Fruit fly (Drosophila melanogaster) whole organism, embryonic: ENCODE measurements around the gene cwo.
A peak's percentile ranks its signal among the peaks of the same experiment; 100 is the strongest.

ENCODE experiments used
- Bteb2 ChIP-seq: fragments of 200-800 bp; sonication (Bioruptor generic); optimal IDR thresholded peaks from 2 replicates; lab custom pipeline; 2016; ENCODE audit warnings: missing biosample characterization, missing genetic modification characterization
- C15 ChIP-seq: fragments of 200-800 bp; sonication (Bioruptor generic); IDR thresholded peaks from 3 replicates; pipeline ENCODE4 v1.3.6; 2022; ENCODE audit warnings: missing biosample characterization, missing genetic modification characterization
- CG1024 ChIP-seq: fragments of 200-800 bp; sonication (Bioruptor generic); IDR thresholded peaks from 2 replicates; pipeline ENCODE4 v1.3.6; 2022; ENCODE audit warnings: missing biosample characterization, missing genetic modification characterization
- CG10543 ChIP-seq: fragments of 200-800 bp; sonication (Bioruptor generic); optimal IDR thresholded peaks from 3 replicates; lab custom pipeline; 2017; ENCODE audit warnings: missing biosample characterization, mild to moderate bottlenecking, missing genetic modification characterization, moderate library complexity
- CG10565 ChIP-seq: fragments of 200-800 bp; sonication (Bioruptor generic); optimal IDR thresholded peaks from 3 replicates; lab custom pipeline; 2016; ENCODE audit warnings: missing biosample characterization, mild to moderate bottlenecking, missing genetic modification characterization
- CG13287 ChIP-seq: fragments of 200-800 bp; sonication (Bioruptor generic); IDR thresholded peaks from 2 replicates; pipeline ENCODE4 v1.3.6; 2022; ENCODE audit warnings: missing biosample characterization, missing genetic modification characterization; ENCODE audit not compliant: partially characterized antibody
- CG13296 ChIP-seq: fragments of 200-800 bp; sonication (Bioruptor generic); optimal IDR thresholded peaks from 3 replicates; lab custom pipeline; 2018; ENCODE audit warnings: missing biosample characterization, mild to moderate bottlenecking, missing genetic modification characterization
- CG16779 ChIP-seq: fragments of 200-800 bp; sonication (Bioruptor generic); IDR thresholded peaks from 2 replicates; pipeline ENCODE4 v1.3.6; 2022; ENCODE audit warnings: missing biosample characterization, missing genetic modification characterization
- CG17829 ChIP-seq: fragments of 200-800 bp; optimal IDR thresholded peaks from 2 replicates; lab custom pipeline; 2019; ENCODE audit warnings: missing biosample characterization, mild to moderate bottlenecking, missing genetic modification characterization, moderate library complexity
- CG31365 ChIP-seq: fragments of 200-800 bp; sonication (Bioruptor generic); optimal IDR thresholded peaks from 2 replicates; lab custom pipeline; 2018; ENCODE audit warnings: missing biosample characterization, mild to moderate bottlenecking, missing genetic modification characterization
- CG3407 ChIP-seq: fragments of 200-800 bp; sonication (Bioruptor generic); optimal IDR thresholded peaks from 2 replicates; lab custom pipeline; 2018; ENCODE audit warnings: missing biosample characterization, mild to moderate bottlenecking, missing genetic modification characterization
- CG34422 ChIP-seq: fragments of 200-800 bp; sonication (Bioruptor generic); IDR thresholded peaks from 3 replicates; pipeline ENCODE4 v1.3.6; 2022; ENCODE audit warnings: missing biosample characterization, missing genetic modification characterization
- CG3726 ChIP-seq: fragments of 200-800 bp; sonication (Bioruptor generic); IDR thresholded peaks from 3 replicates; pipeline ENCODE4, ENCODE4 v1.3.6; 2022; ENCODE audit warnings: missing biosample characterization, missing genetic modification characterization
- CG4617 ChIP-seq: fragments of 200-800 bp; sonication (Bioruptor generic); optimal IDR thresholded peaks from 3 replicates; lab custom pipeline; 2016; ENCODE audit warnings: missing biosample characterization, missing genetic modification characterization, borderline replicate concordance
- CG5180 ChIP-seq: fragments of 200-800 bp; sonication (Bioruptor generic); optimal IDR thresholded peaks from 3 replicates; lab custom pipeline; 2017; ENCODE audit warnings: missing biosample characterization, missing genetic modification characterization, mild to moderate bottlenecking, moderate library complexity, missing genetic modification reagents
- CG6175 ChIP-seq: fragments of 200-800 bp; sonication (Bioruptor generic); IDR thresholded peaks from 3 replicates; pipeline ENCODE4 v1.3.6; 2022; ENCODE audit warnings: missing biosample characterization, missing genetic modification characterization
- CG6254 ChIP-seq: fragments of 200-800 bp; sonication (Bioruptor generic); optimal IDR thresholded peaks from 3 replicates; lab custom pipeline; 2017; ENCODE audit warnings: mild to moderate bottlenecking, missing biosample characterization, missing genetic modification reagents, missing genetic modification characterization
- CG7963 ChIP-seq: fragments of 200-800 bp; sonication (Bioruptor generic); IDR thresholded peaks from 3 replicates; pipeline ENCODE4 v1.3.6; 2022; ENCODE audit warnings: missing biosample characterization, missing genetic modification characterization; ENCODE audit not compliant: partially characterized antibody
- CTCF ChIP-seq: fragments of 200-800 bp; sonication (Bioruptor generic); optimal IDR thresholded peaks from 2 replicates; lab custom pipeline; 2017; ENCODE audit warnings: missing biosample characterization, mild to moderate bottlenecking, missing genetic modification characterization, moderate library complexity
- Eip74EF ChIP-seq, 2 experiments: fragments of 200-800 bp in 1 of 2; fragments of >200 bp in 1 of 2; sonication (Bioruptor generic) in 1 of 2; optimal IDR thresholded peaks; 2 replicates each; lab custom pipeline; 2017 to 2019; ENCODE audit warnings: missing biosample characterization in 2 of 2, missing genetic modification characterization in 2 of 2, mild to moderate bottlenecking in 1 of 2, moderate library complexity in 1 of 2
- HLH3B ChIP-seq: fragments of 200-800 bp; sonication (Bioruptor generic); IDR thresholded peaks from 2 replicates; pipeline ENCODE4 v1.3.6; 2022; ENCODE audit warnings: missing biosample characterization, missing genetic modification characterization
- HLH54F ChIP-seq: fragments of 200-800 bp; sonication (Bioruptor generic); optimal IDR thresholded peaks from 3 replicates; lab custom pipeline; 2016; ENCODE audit warnings: missing biosample characterization, missing genetic modification characterization
- Hey ChIP-seq: fragments of 200-800 bp; sonication (Bioruptor generic); optimal IDR thresholded peaks from 3 replicates; lab custom pipeline; 2018; ENCODE audit warnings: missing biosample characterization, mild to moderate bottlenecking, missing genetic modification characterization
- NC2α ChIP-seq: fragments of 200-800 bp; sonication (Bioruptor generic); optimal IDR thresholded peaks from 2 replicates; lab custom pipeline; 2016; ENCODE audit warnings: missing biosample characterization, missing genetic modification characterization
- Oaz ChIP-seq: fragments of 200-800 bp; sonication (Bioruptor generic); IDR thresholded peaks from 2 replicates; pipeline ENCODE4 v1.3.6; 2022; ENCODE audit warnings: missing biosample characterization, missing genetic modification characterization
- Opbp ChIP-seq: fragments of 200-800 bp; sonication (Bioruptor generic); IDR thresholded peaks from 3 replicates; pipeline ENCODE4 v1.3.6; 2022; ENCODE audit warnings: missing biosample characterization, missing genetic modification characterization; ENCODE audit not compliant: partially characterized antibody
- Usf ChIP-seq: fragments of 200-800 bp; sonication (Bioruptor generic); optimal IDR thresholded peaks from 2 replicates; lab custom pipeline; 2017; ENCODE audit warnings: missing genotype, missing biosample characterization, missing genetic modification characterization
- ab ChIP-seq: fragments of 200-800 bp; sonication (Bioruptor generic); optimal IDR thresholded peaks from 2 replicates; lab custom pipeline; 2016; ENCODE audit warnings: missing biosample characterization, missing genetic modification characterization
- az2 ChIP-seq: fragments of 200-800 bp; sonication (Bioruptor generic); optimal IDR thresholded peaks from 3 replicates; lab custom pipeline; 2016; ENCODE audit warnings: missing biosample characterization, missing genetic modification characterization
- bsh ChIP-seq, 2 experiments: fragments of 200-800 bp; sonication (Bioruptor generic); optimal IDR thresholded peaks; 2 replicates each; lab custom pipeline; 2017 to 2018; ENCODE audit warnings: mild to moderate bottlenecking in 2 of 2, missing biosample characterization in 2 of 2, missing genetic modification characterization in 2 of 2, moderate library complexity in 1 of 2
- cad ChIP-seq: fragments of >200 bp; optimal IDR thresholded peaks from 2 replicates; lab custom pipeline; 2017; ENCODE audit warnings: missing biosample characterization, missing genetic modification characterization
- cato ChIP-seq: fragments of 200-800 bp; sonication (Bioruptor generic); optimal IDR thresholded peaks from 2 replicates; lab custom pipeline; 2016; ENCODE audit warnings: missing biosample characterization, missing genetic modification characterization, borderline replicate concordance
- corto ChIP-seq: fragments of 200-800 bp; sonication (Bioruptor generic); optimal IDR thresholded peaks from 2 replicates; lab custom pipeline; 2016; ENCODE audit warnings: missing biosample characterization, mild to moderate bottlenecking, missing genetic modification characterization, moderate library complexity
- fu2 ChIP-seq: fragments of 200-800 bp; sonication (Bioruptor generic); optimal IDR thresholded peaks from 2 replicates; lab custom pipeline; 2016; ENCODE audit warnings: missing biosample characterization, missing genetic modification characterization
- gce ChIP-seq: fragments of 200-800 bp; sonication (Bioruptor generic); IDR thresholded peaks from 3 replicates; pipeline ENCODE4 v1.3.6; 2022; ENCODE audit warnings: missing biosample characterization, missing genetic modification characterization
- gt ChIP-seq: fragments of 200-800 bp; sonication (Bioruptor generic); IDR thresholded peaks from 2 replicates; pipeline ENCODE4 v1.3.6; 2022; ENCODE audit warnings: missing biosample characterization, missing genetic modification characterization
- hkb ChIP-seq, 2 experiments: fragments of 200-800 bp in 1 of 2; fragments of >200 bp in 1 of 2; sonication (Bioruptor generic) in 1 of 2; IDR thresholded peaks in 1 of 2; optimal IDR thresholded peaks in 1 of 2; 2 replicates each; pipeline versions ENCODE4 v1.3.6 to Lab custom; 2017 to 2022; ENCODE audit warnings: missing biosample characterization in 1 of 2, missing genetic modification characterization in 1 of 2
- lab ChIP-seq: fragments of 200-800 bp; sonication (Bioruptor generic); optimal IDR thresholded peaks from 3 replicates; lab custom pipeline; 2017; ENCODE audit warnings: missing biosample characterization, missing genetic modification characterization, mild to moderate bottlenecking, moderate library complexity, missing genetic modification reagents
- mirr ChIP-seq: fragments of 200-800 bp; sonication (Bioruptor generic); optimal IDR thresholded peaks from 3 replicates; lab custom pipeline; 2018; ENCODE audit warnings: missing biosample characterization, mild to moderate bottlenecking, missing genetic modification characterization
- pho ChIP-seq: fragments of 200-800 bp; sonication (Bioruptor generic); optimal IDR thresholded peaks from 2 replicates; lab custom pipeline; 2016; ENCODE audit warnings: missing biosample characterization, missing genetic modification characterization
- run ChIP-seq: fragments of 200-800 bp; sonication (Bioruptor generic); optimal IDR thresholded peaks from 3 replicates; lab custom pipeline; 2018; ENCODE audit warnings: missing biosample characterization, mild to moderate bottlenecking, missing genetic modification characterization
- schlank ChIP-seq: fragments of 200-800 bp; sonication (Bioruptor generic); optimal IDR thresholded peaks from 2 replicates; lab custom pipeline; 2018; ENCODE audit warnings: missing biosample characterization, mild to moderate bottlenecking, missing genetic modification characterization
- shn ChIP-seq: fragments of 200-800 bp; sonication (Bioruptor generic); optimal IDR thresholded peaks from 3 replicates; lab custom pipeline; 2016; ENCODE audit warnings: missing biosample characterization, missing genetic modification characterization
- stwl ChIP-seq: fragments of 200-800 bp; sonication (Bioruptor generic); optimal IDR thresholded peaks from 3 replicates; lab custom pipeline; 2018; ENCODE audit warnings: missing biosample characterization, mild to moderate bottlenecking, missing genetic modification characterization, moderate library complexity
- ttk ChIP-seq: fragments of 200-800 bp; sonication (Bioruptor generic); IDR thresholded peaks from 2 replicates; pipeline ENCODE4 v2.1.2; 2022; ENCODE audit warnings: missing biosample characterization, missing genetic modification characterization
- unc-4 ChIP-seq: fragments of 200-800 bp; sonication (Bioruptor generic); IDR thresholded peaks from 2 replicates; pipeline ENCODE4 v1.3.6; 2022; ENCODE audit warnings: missing biosample characterization, missing genetic modification characterization; ENCODE audit not compliant: partially characterized antibody
- unpg ChIP-seq: fragments of 200-800 bp; sonication (Bioruptor generic); optimal IDR thresholded peaks from 3 replicates; lab custom pipeline; 2018; ENCODE audit warnings: missing biosample characterization, mild to moderate bottlenecking, missing genetic modification characterization, moderate library complexity
- wek ChIP-seq: fragments of 200-800 bp; sonication (Bioruptor generic); optimal IDR thresholded peaks from 3 replicates; lab custom pipeline; 2018; ENCODE audit warnings: missing biosample characterization, mild to moderate bottlenecking, missing genetic modification characterization, moderate library complexity
- yki ChIP-seq: fragments of >200 bp; optimal IDR thresholded peaks from 3 replicates; lab custom pipeline; 2018

Gene cwo

dm6 chr3R:10350741-10351629 lies 37.1 kb upstream of the cwo start (continued):
- TF ChIP-seq unc-4, result no peak
- no peak for TF ChIP-seq CG7963 (GFP tag; lab: Robert Waterston, UW)
- TF ChIP-seq schlank (tag; lab: Kevin White, UChicago), result peak; percentile 80
- TF ChIP-seq CTCF (GFP tag; lab: Kevin White, UChicago), result peak; percentile 55
- TF ChIP-seq Bteb2 (GFP tag; lab: Kevin White, UChicago), result peak; percentile 84
- peak in 1 of 2 experiments; percentile 55 for TF ChIP-seq bsh (GFP tag; optimal IDR thresholded peaks at IDR 0.05; lab: Kevin White, UChicago)
- TF ChIP-seq unpg (GFP tag; lab: Kevin White, UChicago), result peak; percentile 80
- TF ChIP-seq CG5180 (GFP tag; lab: Kevin White, UChicago), result peak; percentile 35
- peak; percentile 78 for TF ChIP-seq CG10543 (GFP tag; lab: Kevin White, UChicago)
- TF ChIP-seq shn (GFP tag; lab: Kevin White, UChicago), result peak; percentile 74
- no peak for TF ChIP-seq HLH3B
- peak; percentile 77 for TF ChIP-seq az2 (GFP tag; lab: Kevin White, UChicago)
- TF ChIP-seq hkb (optimal IDR thresholded peaks at IDR 0.05; lab: Kevin White, UChicago), result no peak
- TF ChIP-seq hkb (GFP tag; IDR thresholded peaks at IDR 0.05; lab: Robert Waterston, UW), result no peak
- no peak for TF ChIP-seq CG1024
- TF ChIP-seq CG31365 (tag; lab: Kevin White, UChicago), result peak; percentile 62
- peak; percentile 58 for TF ChIP-seq run (tag; lab: Kevin White, UChicago)
- TF ChIP-seq gce (GFP tag; lab: Robert Waterston, UW), result no peak
- no peak for TF ChIP-seq CG16779
- peak; percentile 87 for TF ChIP-seq mirr (GFP tag; lab: Kevin White, UChicago)
- TF ChIP-seq CG6175 (GFP tag; lab: Robert Waterston, UW), result no peak
- TF ChIP-seq CG34422 (GFP tag; lab: Robert Waterston, UW), result no peak
- peak; percentile 28 for TF ChIP-seq CG6254 (GFP tag; lab: Kevin White, UChicago)
- no peak for TF ChIP-seq CG3726
- peak; percentile 74 for TF ChIP-seq Usf (GFP tag; lab: Kevin White, UChicago)
- no peak for TF ChIP-seq ttk (GFP tag; lab: Robert Waterston, UW)
- peak; percentile 48 for TF ChIP-seq CG3407 (GFP tag; lab: Kevin White, UChicago)
- peak; percentile 51 for TF ChIP-seq cato (GFP tag; lab: Kevin White, UChicago)
- peak in 1 of 2 experiments; percentile 52 for TF ChIP-seq Eip74EF (GFP tag; optimal IDR thresholded peaks at IDR 0.05; lab: Kevin White, UChicago)
- peak; percentile 0 for TF ChIP-seq CG10565
- no peak for TF ChIP-seq ab (GFP tag; lab: Kevin White, UChicago)
- peak; percentile 86 for TF ChIP-seq wek (GFP tag; lab: Kevin White, UChicago)
- TF ChIP-seq Opbp (GFP tag; lab: Robert Waterston, UW), result no peak
- TF ChIP-seq corto, result peak; percentile 65
- TF ChIP-seq CG4617 (GFP tag; lab: Kevin White, UChicago), result peak; percentile 25
- no peak for TF ChIP-seq CG13287 (GFP tag; lab: Robert Waterston, UW)
- peak; percentile 63 for TF ChIP-seq CG17829 (tag; lab: Kevin White, UChicago)
- peak; percentile 25 for TF ChIP-seq Hey (tag; lab: Kevin White, UChicago)
- TF ChIP-seq HLH54F (GFP tag; lab: Kevin White, UChicago), result peak; percentile 82
- no peak for TF ChIP-seq Oaz (GFP tag; lab: Robert Waterston, UW)
- TF ChIP-seq fu2 (GFP tag; lab: Kevin White, UChicago), result peak; percentile 76
- no peak for TF ChIP-seq cad (GFP tag; lab: Kevin White, UChicago)
- no peak for TF ChIP-seq gt (GFP tag; lab: Robert Waterston, UW)
- TF ChIP-seq CG13296 (GFP tag; lab: Kevin White, UChicago), result peak; percentile 81
- no peak for TF ChIP-seq yki (lab: Kevin White, UChicago)
- no peak for TF ChIP-seq stwl (tag; lab: Kevin White, UChicago)
- TF ChIP-seq lab, result peak; percentile 91
- peak; percentile 88 for TF ChIP-seq pho (GFP tag; lab: Kevin White, UChicago)
- no peak for TF ChIP-seq C15 (GFP tag; lab: Robert Waterston, UW)
- TF ChIP-seq NC2α (GFP tag; lab: Kevin White, UChicago), result no peak
